Worm (Caenorhabditis elegans) whole organism, early embryonic: ENCODE data around the gene W03C9.6.

Source experiments
- B0310.2 ChIP-seq: sonication (generic microtip); optimal IDR thresholded peaks from 2 replicates; lab custom pipeline; 2016; ENCODE audit warnings: mild to moderate bottlenecking, missing genetic modification characterization, missing compliant biosample characterization
- aly-1 ChIP-seq: sonication (generic microtip); optimal IDR thresholded peaks from 2 replicates; lab custom pipeline; 2016; ENCODE audit warnings: missing genetic modification characterization, missing compliant biosample characterization
- ama-1 ChIP-seq: fragments of 150-350 bp; optimal IDR thresholded peaks from 2 replicates; lab custom pipeline; 2014
- ceh-13 ChIP-seq: fragments of 200-800 bp; sonication (Bioruptor generic); optimal IDR thresholded peaks from 2 replicates; lab custom pipeline; 2018; ENCODE audit warnings: mild to moderate bottlenecking, missing genetic modification characterization, missing compliant biosample characterization
- ceh-36 ChIP-seq: sonication (generic microtip); optimal IDR thresholded peaks from 2 replicates; lab custom pipeline; 2016; ENCODE audit warnings: missing genetic modification characterization, inconsistent platforms, missing compliant biosample characterization
- ets-7 ChIP-seq: sonication (generic microtip); optimal IDR thresholded peaks from 2 replicates; lab custom pipeline; 2016; ENCODE audit warnings: missing genotype, missing genetic modification characterization, missing compliant biosample characterization
- flt-1 ChIP-seq: fragments of 200-800 bp; sonication (Bioruptor generic); IDR thresholded peaks from 2 replicates; pipeline ENCODE4 v1.3.6; 2022; ENCODE audit warnings: missing genetic modification characterization, missing compliant biosample characterization
- hmbx-1 ChIP-seq: sonication (generic microtip); optimal IDR thresholded peaks from 2 replicates; lab custom pipeline; 2016; ENCODE audit warnings: mild to moderate bottlenecking, missing genetic modification characterization, missing compliant biosample characterization
- hmg-4 ChIP-seq: fragments of 200-800 bp; sonication (Bioruptor generic); optimal IDR thresholded peaks from 2 replicates; lab custom pipeline; 2018; ENCODE audit warnings: mild to moderate bottlenecking, missing genetic modification characterization, missing compliant biosample characterization
- pes-1 ChIP-seq: fragments of 200-800 bp; sonication (Bioruptor generic); IDR thresholded peaks from 2 replicates; pipeline ENCODE4 v1.3.6; 2022; ENCODE audit warnings: missing genetic modification reagents, missing genetic modification characterization, missing compliant biosample characterization
- tbx-11 ChIP-seq: fragments of 200-800 bp; sonication (Bioruptor generic); IDR thresholded peaks from 2 replicates; pipeline ENCODE4 v1.3.6; 2022; ENCODE audit warnings: missing genetic modification characterization, missing compliant biosample characterization
- tbx-37 ChIP-seq: fragments of 200-800 bp; sonication (Bioruptor generic); conservative IDR thresholded peaks from 2 replicates; pipeline ENCODE4 v1.3.6; 2022; ENCODE audit warnings: missing genetic modification reagents, missing genetic modification characterization, missing compliant biosample characterization
- tra-4 ChIP-seq: sonication (generic microtip); optimal IDR thresholded peaks from 2 replicates; lab custom pipeline; 2017; ENCODE audit warnings: missing genetic modification characterization, missing compliant biosample characterization

ce11 chrII:11962083-11962482, 7.8 kb downstream of the W03C9.6 start, which contains the start of the genes W03C9.1 and W03C9.2:
- TF ChIP-seq ceh-13 (GFP tag; lab: Kevin White, UChicago) (no peak), flt-1 (GFP tag; lab: Robert Waterston, UW) (no peak), pes-1 (GFP tag; lab: Robert Waterston, UW) (no peak), ama-1 (no peak), tbx-37 (GFP tag; lab: Robert Waterston, UW) (no peak), hmg-4 (no peak), hmbx-1 (no peak), tra-4 (no peak), tbx-11 (GFP tag; lab: Robert Waterston, UW) (no peak), ets-7 (no peak), B0310.2 (tag; lab: Kevin White, UChicago) (no peak), ceh-36 (no peak), aly-1 (no peak)
